Worm (Caenorhabditis elegans): ENCODE data around the gene C06E4.2.

Gene C06E4.2

DNA sequence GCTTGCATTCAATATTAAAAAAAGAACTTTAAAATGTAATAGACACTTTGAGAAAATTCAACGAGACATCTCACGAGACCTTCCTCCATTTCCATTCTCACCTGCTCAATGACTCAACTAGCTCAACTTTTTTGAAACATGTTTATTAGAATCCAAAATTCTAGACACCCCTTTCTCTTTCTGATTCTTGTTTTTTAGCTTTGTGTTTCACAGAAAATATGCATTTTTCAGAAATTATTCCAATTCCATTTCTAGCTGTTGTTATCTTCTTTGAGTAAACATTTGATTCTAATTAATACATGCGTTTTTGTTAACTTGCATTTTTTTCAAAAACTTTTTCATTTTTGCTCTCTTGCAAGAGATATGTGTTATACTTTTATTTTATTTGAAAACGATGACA lies 24.7 kb downstream of the C06E4.2 start:
- TF ChIP-seq ceh-13 (GFP tag; optimal IDR thresholded peaks at IDR 0.05) (no peak), hmg-4 (GFP tag; optimal IDR thresholded peaks at IDR 0.05) (no peak), tbx-37 (GFP tag; conservative IDR thresholded peaks at IDR 0.05) (no peak), aly-1 (tag; optimal IDR thresholded peaks at IDR 0.05) (no peak), scrt-1 (GFP tag; IDR thresholded peaks at IDR 0.05) (no peak), tbx-11 (GFP tag; IDR thresholded peaks at IDR 0.05) (no peak), ama-1 (optimal IDR thresholded peaks at IDR 0.05) (no peak), B0310.2 (tag; optimal IDR thresholded peaks at IDR 0.05) (no peak), hmbx-1 (tag; optimal IDR thresholded peaks at IDR 0.05) (no peak), ets-7 (tag; optimal IDR thresholded peaks at IDR 0.05) (no peak), sea-1 (GFP tag; conservative IDR thresholded peaks at IDR 0.05) (no peak), pes-1 (GFP tag; IDR thresholded peaks at IDR 0.05) (no peak)

DNA sequence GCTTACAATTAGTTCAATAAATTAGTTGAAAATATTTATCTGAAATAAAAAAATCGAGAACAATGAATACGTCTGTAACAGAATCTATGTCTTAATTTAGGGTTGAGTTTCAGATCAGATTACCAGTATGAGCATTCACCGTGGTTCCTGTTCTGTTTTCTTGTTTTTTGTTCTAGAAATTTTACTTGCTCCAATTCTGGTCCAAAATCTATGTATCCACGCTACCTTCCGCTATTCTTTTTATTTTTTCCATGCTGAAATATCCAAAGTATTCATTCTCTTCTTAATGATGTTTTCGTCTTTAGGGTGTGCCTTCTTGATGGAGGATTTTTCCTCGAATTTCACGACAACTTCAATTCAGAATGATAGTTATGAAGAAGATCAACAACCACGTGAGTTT lies 28.6 kb downstream of the C06E4.2 start, which contains the start of gene npr-27:
TSS of gene npr-27 (plus strand) at position 301 of the 400 bp plus-strand sequence.
- TF ChIP-seq ets-7 (tag; optimal IDR thresholded peaks at IDR 0.05) (no peak), sea-1 (GFP tag; conservative IDR thresholded peaks at IDR 0.05) (no peak), hmg-4 (GFP tag; optimal IDR thresholded peaks at IDR 0.05) (no peak), ceh-36 (tag; optimal IDR thresholded peaks at IDR 0.05) (no peak), scrt-1 (GFP tag; IDR thresholded peaks at IDR 0.05) (no peak), tbx-37 (GFP tag; conservative IDR thresholded peaks at IDR 0.05) (no peak), tra-4 (tag; optimal IDR thresholded peaks at IDR 0.05) (no peak), pes-1 (GFP tag; IDR thresholded peaks at IDR 0.05) (no peak)

DNA sequence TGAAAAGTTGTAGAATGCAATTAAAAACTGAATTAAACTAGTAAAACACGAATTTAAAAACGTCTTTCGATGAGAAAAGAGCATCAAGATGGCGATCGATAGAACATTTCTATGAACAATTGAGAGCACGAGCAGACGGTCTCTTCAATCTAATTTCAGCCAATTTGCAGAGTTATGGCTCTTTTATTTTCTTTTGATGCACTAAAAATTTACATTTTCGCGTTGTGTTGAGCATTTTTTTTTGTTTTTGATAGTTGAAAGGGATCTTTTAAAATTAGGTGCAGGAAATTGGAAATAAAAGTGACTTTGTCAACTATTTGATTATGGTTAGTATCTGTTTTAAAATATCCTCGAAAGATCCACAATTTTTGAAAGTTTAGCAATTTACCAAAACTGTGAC lies 32.2 kb downstream of the C06E4.2 start, which contains the start of gene F42C5.6:
TSS of gene F42C5.6 (minus strand) at position 101 of the 400 bp plus-strand sequence.
- TF ChIP-seq ama-1 (optimal IDR thresholded peaks at IDR 0.05) = no peak
- TF ChIP-seq tbx-11 (GFP tag; IDR thresholded peaks at IDR 0.05) = no peak

DNA sequence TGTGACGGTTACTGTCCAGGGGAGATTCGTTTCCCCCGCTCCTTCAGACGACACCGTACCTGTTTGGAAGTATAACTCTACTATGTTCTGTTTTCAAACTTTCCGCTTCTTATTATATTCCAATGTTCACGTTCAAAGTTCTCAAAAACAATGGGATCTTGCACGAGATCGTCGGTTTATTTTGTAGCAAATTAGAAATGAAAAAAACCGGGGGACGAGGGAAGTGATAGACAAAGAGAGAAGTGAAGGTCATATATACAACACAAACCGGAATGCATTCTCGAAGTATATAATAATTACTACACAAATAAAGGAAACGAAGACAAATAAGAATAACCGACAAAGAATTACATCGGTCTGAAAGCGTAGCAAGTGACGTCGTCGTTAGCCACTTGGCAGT lies 32.9 kb downstream of the C06E4.2 start:
- TF ChIP-seq flt-1 (GFP tag; IDR thresholded peaks at IDR 0.05) (no peak), tbx-11 (GFP tag; IDR thresholded peaks at IDR 0.05) (no peak), hmg-4 (GFP tag; optimal IDR thresholded peaks at IDR 0.05) (no peak), ceh-13 (GFP tag; optimal IDR thresholded peaks at IDR 0.05) (no peak), hmbx-1 (tag; optimal IDR thresholded peaks at IDR 0.05) (no peak), B0310.2 (tag; optimal IDR thresholded peaks at IDR 0.05) (no peak), aly-1 (tag; optimal IDR thresholded peaks at IDR 0.05) (no peak), scrt-1 (GFP tag; IDR thresholded peaks at IDR 0.05) (no peak), F13C5.2 (tag; optimal IDR thresholded peaks at IDR 0.05) (no peak), hnd-1 (tag; optimal IDR thresholded peaks at IDR 0.05) (no peak), sea-1 (GFP tag; conservative IDR thresholded peaks at IDR 0.05) (no peak), ama-1 (optimal IDR thresholded peaks at IDR 0.05) (no peak), ceh-36 (tag; optimal IDR thresholded peaks at IDR 0.05) (no peak)

DNA sequence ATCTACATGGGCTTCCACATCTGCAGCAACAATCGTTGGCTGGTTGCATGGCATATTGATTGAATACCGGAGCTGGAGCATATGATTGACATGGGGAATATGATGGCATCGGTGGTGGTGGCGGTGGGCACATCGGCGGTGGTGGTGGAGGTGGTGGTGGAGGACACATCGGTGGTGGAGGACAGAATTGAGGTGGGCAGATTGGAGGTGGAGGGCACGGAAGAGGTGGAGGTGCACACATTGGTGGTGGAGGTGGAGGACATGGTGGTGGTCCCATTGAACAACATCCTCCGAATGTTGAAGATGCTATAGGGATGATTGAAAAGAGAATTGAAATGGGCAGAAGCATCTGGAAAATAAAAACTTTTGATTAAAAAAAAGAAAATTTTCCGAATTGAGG lies 33.6 kb downstream of the C06E4.2 start, which contains the start of gene grl-4:
TSS of gene grl-4 (minus strand) at position 351 of the 400 bp plus-strand sequence.
- TF ChIP-seq hnd-1 (tag; optimal IDR thresholded peaks at IDR 0.05) = no peak
- TF ChIP-seq tra-4 (tag; optimal IDR thresholded peaks at IDR 0.05) = no peak
- TF ChIP-seq F13C5.2 (tag; optimal IDR thresholded peaks at IDR 0.05) = no peak
- TF ChIP-seq ama-1 (optimal IDR thresholded peaks at IDR 0.05) = no peak
- no peak for TF ChIP-seq sea-1 (GFP tag; conservative IDR thresholded peaks at IDR 0.05)
- no peak for TF ChIP-seq B0310.2 (tag; optimal IDR thresholded peaks at IDR 0.05)
- TF ChIP-seq aly-1 (tag; optimal IDR thresholded peaks at IDR 0.05) = no peak
- TF ChIP-seq tbx-37 (GFP tag; conservative IDR thresholded peaks at IDR 0.05) = no peak
- TF ChIP-seq ceh-36 (tag; optimal IDR thresholded peaks at IDR 0.05) = no peak
- TF ChIP-seq scrt-1 (GFP tag; IDR thresholded peaks at IDR 0.05) = no peak

DNA sequence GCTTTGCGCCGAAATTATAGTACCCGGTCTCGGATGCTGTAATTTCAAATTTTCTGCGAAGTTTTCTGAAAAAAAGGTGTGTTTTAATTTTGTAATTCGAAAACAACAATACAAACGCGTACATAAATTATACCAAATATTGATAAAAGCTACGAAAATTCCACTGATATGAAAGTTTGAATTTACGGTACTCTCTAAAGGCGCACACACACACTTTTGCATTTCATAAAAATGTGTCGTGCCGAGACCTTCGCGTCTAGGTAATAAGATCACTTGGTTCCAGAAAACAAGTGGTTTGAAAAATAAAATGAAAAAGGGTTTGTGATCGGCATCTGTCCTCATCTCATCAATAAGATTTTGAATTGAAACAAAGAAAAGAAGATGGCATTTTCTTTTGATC lies 34.1 kb downstream of the C06E4.2 start:
- TF ChIP-seq hmbx-1 (tag; optimal IDR thresholded peaks at IDR 0.05) (no peak), ama-1 (optimal IDR thresholded peaks at IDR 0.05) (no peak), F13C5.2 (tag; optimal IDR thresholded peaks at IDR 0.05) (no peak), flt-1 (GFP tag; IDR thresholded peaks at IDR 0.05) (no peak), scrt-1 (GFP tag; IDR thresholded peaks at IDR 0.05) (no peak), ets-7 (tag; optimal IDR thresholded peaks at IDR 0.05) (no peak), tbx-37 (GFP tag; conservative IDR thresholded peaks at IDR 0.05) (no peak), ceh-36 (tag; optimal IDR thresholded peaks at IDR 0.05) (no peak), tbx-11 (GFP tag; IDR thresholded peaks at IDR 0.05) (no peak), sea-1 (GFP tag; conservative IDR thresholded peaks at IDR 0.05) (no peak), ceh-13 (GFP tag; optimal IDR thresholded peaks at IDR 0.05) (no peak), hnd-1 (tag; optimal IDR thresholded peaks at IDR 0.05) (no peak), tra-4 (tag; optimal IDR thresholded peaks at IDR 0.05) (no peak), aly-1 (tag; optimal IDR thresholded peaks at IDR 0.05) (no peak)

DNA sequence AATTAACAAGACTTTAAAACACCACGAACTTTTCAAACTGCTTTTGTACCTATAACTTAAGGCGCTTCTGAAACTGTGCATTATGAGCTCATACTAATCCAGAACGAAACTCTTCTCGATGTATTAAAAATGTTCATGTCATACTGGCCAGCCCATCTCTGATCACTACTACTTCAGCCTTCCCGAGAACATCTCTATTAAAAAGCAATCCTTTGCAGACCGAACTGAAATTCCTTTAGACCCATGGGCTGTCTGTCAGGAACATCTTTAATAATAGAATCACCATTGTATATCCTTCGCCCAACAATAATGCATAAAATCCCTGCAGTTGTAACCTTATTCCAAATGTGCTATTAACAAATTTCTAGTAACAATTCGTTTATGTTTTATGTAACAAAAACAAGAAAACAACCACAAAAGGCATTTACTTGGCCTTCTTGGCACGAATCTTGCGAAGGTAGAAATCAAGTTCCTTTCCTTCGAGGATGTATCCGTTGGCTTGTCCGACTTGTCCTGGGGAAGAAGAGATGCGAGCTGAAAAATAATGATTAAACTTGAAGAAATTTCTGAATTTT lies 35.9 kb downstream of the C06E4.2 start:
- no peak for TF ChIP-seq scrt-1 (GFP tag; IDR thresholded peaks at IDR 0.05)
- no peak for TF ChIP-seq hmg-4 (GFP tag; optimal IDR thresholded peaks at IDR 0.05)
- no peak for TF ChIP-seq aly-1 (tag; optimal IDR thresholded peaks at IDR 0.05)
- TF ChIP-seq B0310.2 (tag; optimal IDR thresholded peaks at IDR 0.05) = no peak
- TF ChIP-seq tra-4 (tag; optimal IDR thresholded peaks at IDR 0.05) = no peak
- no peak for TF ChIP-seq ama-1 (optimal IDR thresholded peaks at IDR 0.05)
- TF ChIP-seq ets-7 (tag; optimal IDR thresholded peaks at IDR 0.05) = no peak
- no peak for TF ChIP-seq hmbx-1 (tag; optimal IDR thresholded peaks at IDR 0.05)
- TF ChIP-seq tbx-11 (GFP tag; IDR thresholded peaks at IDR 0.05) = no peak
- no peak for TF ChIP-seq hnd-1 (tag; optimal IDR thresholded peaks at IDR 0.05)
- TF ChIP-seq ceh-36 (tag; optimal IDR thresholded peaks at IDR 0.05) = no peak
- no peak for TF ChIP-seq pes-1 (GFP tag; IDR thresholded peaks at IDR 0.05)

DNA sequence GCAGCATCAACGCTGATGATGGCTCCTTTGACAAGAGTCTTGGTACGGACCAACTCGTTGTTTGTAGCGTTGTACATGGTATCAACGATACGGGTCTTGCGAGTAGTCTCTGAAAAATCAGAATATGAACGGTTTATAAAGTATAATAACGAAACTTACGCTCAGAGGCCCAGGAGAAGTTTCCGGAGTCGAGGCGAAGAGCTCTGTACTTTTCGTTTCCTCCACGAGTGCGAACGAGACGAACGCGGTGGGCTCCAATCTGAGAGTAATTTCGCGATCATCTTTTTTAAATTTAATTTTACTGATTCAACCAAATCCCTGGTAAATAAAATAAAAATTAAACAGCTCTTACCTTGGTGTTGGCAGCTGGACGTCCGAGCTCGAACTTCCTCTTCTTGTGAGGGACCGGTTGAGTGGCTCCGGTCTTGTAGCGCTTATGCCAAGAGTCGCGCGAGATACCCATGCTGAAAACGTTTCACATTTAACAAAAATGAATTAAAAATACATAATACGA lies 36.7 kb downstream of the C06E4.2 start, which contains the start of gene rps-8:
TSS of gene rps-8 (minus strand) at position 464 of the 514 bp plus-strand sequence.
- TF ChIP-seq hmbx-1 (tag; optimal IDR thresholded peaks at IDR 0.05) = no peak
- no peak for TF ChIP-seq scrt-1 (GFP tag; IDR thresholded peaks at IDR 0.05)
- no peak for TF ChIP-seq tra-4 (tag; optimal IDR thresholded peaks at IDR 0.05)
- no peak for TF ChIP-seq B0310.2 (tag; optimal IDR thresholded peaks at IDR 0.05)
